Worm (Caenorhabditis elegans): ENCODE data around the gene K02E10.4.

Gene K02E10.4

DNA sequence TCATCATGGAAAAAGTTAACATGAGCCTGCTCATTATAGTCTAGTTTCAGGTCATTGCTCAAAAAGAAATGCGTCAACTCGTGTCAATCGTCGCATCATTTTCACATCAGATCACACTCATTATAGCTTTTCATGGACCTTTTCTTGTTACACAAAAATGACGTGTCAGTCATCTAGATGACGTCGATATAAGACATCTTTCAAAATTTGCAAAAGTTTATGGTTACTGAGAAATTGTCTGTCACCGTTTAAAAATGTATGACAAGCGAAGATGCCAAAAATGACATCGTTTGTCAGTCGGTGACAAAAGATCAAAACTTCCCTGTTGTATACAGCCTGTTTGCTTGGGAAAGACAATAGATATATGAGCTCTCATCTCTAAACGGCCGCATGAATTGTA, 41.9 kb upstream of the K02E10.4 start:
- no peak for TF ChIP-seq aly-2 (tag; optimal IDR thresholded peaks at IDR 0.05)
- TF ChIP-seq aha-1 (tag): peak; percentile 88

DNA sequence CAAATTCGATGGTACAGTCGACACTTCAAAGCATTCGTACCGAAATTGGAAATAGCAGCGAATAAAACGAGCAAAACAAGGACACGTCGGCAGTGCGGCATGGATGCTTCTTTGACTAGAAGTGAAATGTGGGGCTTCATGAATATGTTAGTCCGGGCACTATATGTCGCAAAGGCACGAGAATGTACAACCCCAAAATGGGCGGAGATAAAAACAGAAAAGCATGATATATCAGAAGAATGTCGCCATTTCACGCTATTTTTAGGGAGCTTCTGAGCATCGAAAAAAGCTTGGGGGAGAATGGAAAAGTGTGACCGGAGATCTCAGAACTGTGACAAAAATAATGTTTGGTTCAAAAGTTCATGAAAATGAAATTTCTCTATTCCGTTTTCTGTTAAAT, 39.8 kb upstream of the K02E10.4 start, which contains the start of gene T07D1.3:
Gene T07D1.3, minus strand, starts transcription at position 101 of the 400 bp plus-strand sequence.
- TF ChIP-seq ZK337.2 (GFP tag; IDR thresholded peaks at IDR 0.05) (no peak), Y105C5A.15 (GFP tag; IDR thresholded peaks at IDR 0.05) (no peak), hlh-30 (tag; optimal IDR thresholded peaks at IDR 0.05; ENCODE audit: insufficient read depth) (no peak), ama-1 (optimal IDR thresholded peaks at IDR 0.05) (no peak), nhr-11 (tag; optimal IDR thresholded peaks at IDR 0.05) (no peak), nhr-25 (tag; optimal IDR thresholded peaks at IDR 0.05; ENCODE audit: borderline replicate concordance, insufficient read depth) (no peak), F44E2.7 (GFP tag; IDR thresholded peaks at IDR 0.05) (no peak), Y75B8A.6 (GFP tag; IDR thresholded peaks at IDR 0.05) (no peak), dmd-9 (GFP tag; IDR thresholded peaks at IDR 0.05) (no peak), gei-8 (GFP tag; optimal IDR thresholded peaks at IDR 0.05) (no peak), ceh-20 (GFP tag; IDR thresholded peaks at IDR 0.05) (no peak), snpc-1.2 (GFP tag; IDR thresholded peaks at IDR 0.05) (no peak), rbr-2 (tag; optimal IDR thresholded peaks at IDR 0.05) (no peak), zip-11 (GFP tag; IDR thresholded peaks at IDR 0.05) (no peak)

DNA sequence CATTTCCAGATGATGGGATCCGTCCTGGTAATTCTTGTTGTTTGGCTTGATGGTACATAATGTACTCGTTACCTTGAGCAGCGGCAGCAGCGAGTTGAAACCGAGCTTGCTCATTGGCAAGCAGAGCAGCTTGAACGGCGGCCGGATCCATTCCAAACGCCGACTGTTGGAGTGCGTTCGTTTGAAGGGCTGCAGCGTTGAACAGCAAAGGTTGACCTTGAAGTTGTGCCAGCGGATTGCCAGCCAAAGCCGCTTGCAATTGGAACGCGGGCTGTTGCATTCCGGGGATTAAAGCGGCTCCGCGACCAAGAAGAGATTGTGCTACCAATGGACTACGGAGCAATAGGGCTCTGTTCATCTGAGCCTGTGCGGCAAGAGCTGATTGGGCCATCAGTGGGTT, 36.9 kb upstream of the K02E10.4 start:
- no peak for TF ChIP-seq F44E2.7 (GFP tag; IDR thresholded peaks at IDR 0.05)
- peak; percentile 33 for TF ChIP-seq aha-1 (tag)
- TF ChIP-seq set-16 (GFP tag; IDR thresholded peaks at IDR 0.05): peak; percentile 65
- TF ChIP-seq nhr-6 (tag; optimal IDR thresholded peaks at IDR 0.05): no peak
- TF ChIP-seq vab-7 (GFP tag; IDR thresholded peaks at IDR 0.05): no peak
- TF ChIP-seq zip-2 (tag; optimal IDR thresholded peaks at IDR 0.05): no peak
- no peak for TF ChIP-seq saeg-2 (GFP tag; IDR thresholded peaks at IDR 0.05)
- no peak for TF ChIP-seq egl-43 (GFP tag; IDR thresholded peaks at IDR 0.05)
- no peak for TF ChIP-seq zip-11 (GFP tag; IDR thresholded peaks at IDR 0.05)
- TF ChIP-seq ZK337.2 (GFP tag; IDR thresholded peaks at IDR 0.05): no peak
- TF ChIP-seq tra-1 (GFP tag; IDR thresholded peaks at IDR 0.05): no peak
- no peak for TF ChIP-seq lin-15B (tag; optimal IDR thresholded peaks at IDR 0.05)
- TF ChIP-seq F26F4.8 (GFP tag; conservative IDR thresholded peaks at IDR 0.05): no peak
- TF ChIP-seq skn-1 (tag; optimal IDR thresholded peaks at IDR 0.05): no peak
- no peak for TF ChIP-seq arid-1 (GFP tag; conservative IDR thresholded peaks at IDR 0.05)
- TF ChIP-seq zag-1 (tag; optimal IDR thresholded peaks at IDR 0.05): no peak
- no peak for TF ChIP-seq mdl-1 (tag; optimal IDR thresholded peaks at IDR 0.05)
- TF ChIP-seq unc-62 (GFP tag; optimal IDR thresholded peaks at IDR 0.05 in 1 of 2): peak in 1 of 2 experiments; percentile 94
- TF ChIP-seq unc-62 (tag; optimal IDR thresholded peaks at IDR 0.05): no peak
- no peak for TF ChIP-seq cey-2 (tag; optimal IDR thresholded peaks at IDR 0.05; ENCODE audit: borderline replicate concordance, insufficient read depth)
- no peak for TF ChIP-seq nhr-77 (tag; optimal IDR thresholded peaks at IDR 0.05)
- TF ChIP-seq dmd-9 (GFP tag; IDR thresholded peaks at IDR 0.05): no peak
- TF ChIP-seq ctbp-1 (GFP tag; IDR thresholded peaks at IDR 0.05): no peak
- TF ChIP-seq mxl-2 (GFP tag; conservative IDR thresholded peaks at IDR 0.05): no peak
- TF ChIP-seq daf-19 (GFP tag; conservative IDR thresholded peaks at IDR 0.05): no peak
- TF ChIP-seq dmd-8 (GFP tag; IDR thresholded peaks at IDR 0.05): no peak
- no peak for TF ChIP-seq daf-8 (GFP tag; IDR thresholded peaks at IDR 0.05)
- TF ChIP-seq zfp-3 (GFP tag; conservative IDR thresholded peaks at IDR 0.05): no peak

Data from whole organism, L4 larva.